Worm (Caenorhabditis elegans) whole organism, midembryonic: ENCODE data around the gene srt-11.

Experiments
- flt-1 ChIP-seq: fragments of 200-800 bp; sonication (Bioruptor generic); IDR thresholded peaks from 2 replicates; pipeline ENCODE4 v1.3.6; 2022; ENCODE audit warnings: missing genetic modification characterization, missing compliant biosample characterization
- klf-2 ChIP-seq: fragments of 200-800 bp; sonication (Bioruptor generic); conservative IDR thresholded peaks from 2 replicates; pipeline ENCODE4 v1.3.6; 2022; ENCODE audit warnings: missing genetic modification reagents, missing genetic modification characterization, missing compliant biosample characterization
- med-1 ChIP-seq: sonication (generic microtip); optimal IDR thresholded peaks from 2 replicates; lab custom pipeline; 2017; ENCODE audit warnings: missing genetic modification characterization, mild to moderate bottlenecking, missing compliant biosample characterization, antibody characterized with exemption, missing genetic modification reagents; ENCODE audit not compliant: insufficient read depth
- tab-1 ChIP-seq: fragments of 200-800 bp; sonication (Bioruptor generic); IDR thresholded peaks from 2 replicates; pipeline ENCODE4 v1.3.6; 2022; ENCODE audit warnings: missing genetic modification characterization, missing compliant biosample characterization

- TF ChIP-seq klf-2 (GFP tag; lab: Robert Waterston, UW) (no peak), flt-1 (no peak), tab-1 (GFP tag; lab: Robert Waterston, UW) (no peak), med-1 (GFP tag; lab: Kevin White, UChicago) (no peak)
Measured at ce11 chrII:14832055-14832454, 26.3 kb downstream of the srt-11 start.
